Fruit fly (Drosophila melanogaster): ENCODE data around the gene Bulli.

The Bulli gene

dm6 chr3L:6462199-6462598, 26.3 kb upstream of the Bulli start:
- no peak for TF ChIP-seq CG17361 (GFP tag; IDR thresholded peaks at IDR 0.05)
- TF ChIP-seq Six4 (GFP tag; optimal IDR thresholded peaks at IDR 0.05): no peak
- TF ChIP-seq CG17359 (tag; optimal IDR thresholded peaks at IDR 0.05): no peak
- TF ChIP-seq Chrac-16 (GFP tag; optimal IDR thresholded peaks at IDR 0.05): no peak
- no peak for TF ChIP-seq corto (GFP tag; optimal IDR thresholded peaks at IDR 0.05)
- TF ChIP-seq Dek (tag; optimal IDR thresholded peaks at IDR 0.05): no peak
- TF ChIP-seq CG15479 (GFP tag; optimal IDR thresholded peaks at IDR 0.05): no peak
- TF ChIP-seq Dad (GFP tag; optimal IDR thresholded peaks at IDR 0.05): no peak
- TF ChIP-seq her (GFP tag; optimal IDR thresholded peaks at IDR 0.05): no peak
- TF ChIP-seq otp (GFP tag; IDR thresholded peaks at IDR 0.05): no peak
- TF ChIP-seq Xbp1 (GFP tag; optimal IDR thresholded peaks at IDR 0.05): no peak
- TF ChIP-seq Bteb2 (GFP tag; optimal IDR thresholded peaks at IDR 0.05): no peak
- no peak for TF ChIP-seq CG9797 (GFP tag; optimal IDR thresholded peaks at IDR 0.05)
- no peak for TF ChIP-seq Bgb (GFP tag; IDR thresholded peaks at IDR 0.05; ENCODE audit: partially characterized antibody)

DNA sequence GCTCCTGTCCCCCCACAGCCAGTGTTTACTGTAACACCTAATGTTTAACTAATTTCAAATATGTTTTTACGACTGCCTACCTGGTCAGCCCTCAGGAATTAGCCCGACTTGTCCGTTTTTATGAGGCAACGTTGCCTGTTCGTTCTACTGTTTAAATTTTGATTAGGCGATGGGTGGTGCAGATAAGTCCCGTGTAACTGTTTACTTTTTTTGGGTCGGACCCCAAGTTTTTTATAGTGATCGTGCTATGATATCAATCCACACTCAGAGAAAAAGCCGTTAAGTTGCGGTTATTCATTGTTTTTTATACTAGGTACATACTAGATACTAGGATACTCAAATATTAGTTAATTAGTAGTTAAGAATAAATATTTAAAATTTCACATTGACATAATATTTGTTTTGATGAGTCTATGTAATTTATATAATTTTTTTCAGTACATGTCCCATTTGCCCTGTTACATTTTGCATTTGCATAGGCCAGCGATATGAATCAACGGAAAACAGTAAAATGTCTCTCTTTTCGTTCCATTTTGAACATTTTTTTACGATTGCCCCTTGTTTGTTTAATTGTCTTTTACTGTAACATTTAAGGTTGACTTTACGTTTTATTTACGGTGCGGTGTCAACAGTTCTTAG, 20.7 kb upstream of the Bulli start:
- TF ChIP-seq Dad (GFP tag; optimal IDR thresholded peaks at IDR 0.05) (no peak), Sry-β (GFP tag; optimal IDR thresholded peaks at IDR 0.05) (no peak), schlank (tag; optimal IDR thresholded peaks at IDR 0.05) (no peak), CG7271 (tag; optimal IDR thresholded peaks at IDR 0.05) (peak; percentile 34), CG6813 (GFP tag; optimal IDR thresholded peaks at IDR 0.05) (peak; percentile 32), slbo (GFP tag; IDR thresholded peaks at IDR 0.05) (peak; percentile 47; the same call in 1 of the 2 replicates), Sox100B (GFP tag; optimal IDR thresholded peaks at IDR 0.05) (peak; percentile 69), Bgb (GFP tag; IDR thresholded peaks at IDR 0.05; ENCODE audit: partially characterized antibody) (no peak), ro (GFP tag; IDR thresholded peaks at IDR 0.05) (no peak; the same call in 1 of the 2 replicates), shn (GFP tag; optimal IDR thresholded peaks at IDR 0.05) (no peak), CG9609 (GFP tag; optimal IDR thresholded peaks at IDR 0.05) (no peak), CG18599 (GFP tag; optimal IDR thresholded peaks at IDR 0.05) (peak; percentile 52), Taf1 (GFP tag; IDR thresholded peaks at IDR 0.05) (no peak), CG3726 (GFP tag; IDR thresholded peaks at IDR 0.05) (peak; percentile 57; the same call in 1 of the 3 replicates), CG14667 (GFP tag; IDR thresholded peaks at IDR 0.05) (peak; percentile 56), Dref (GFP tag; IDR thresholded peaks at IDR 0.05) (no peak), BEAF-32 (GFP tag; optimal IDR thresholded peaks at IDR 0.05) (no peak), CG5245 (GFP tag; optimal IDR thresholded peaks at IDR 0.05) (peak; percentile 27), bigmax (GFP tag; optimal IDR thresholded peaks at IDR 0.05) (no peak), dan (GFP tag; IDR thresholded peaks at IDR 0.05) (no peak; the same call in 1 of the 2 replicates), CG8944 (GFP tag; optimal IDR thresholded peaks at IDR 0.05) (no peak), Usf (GFP tag; optimal IDR thresholded peaks at IDR 0.05) (no peak), D (optimal IDR thresholded peaks at IDR 0.05) (no peak), D (GFP tag; optimal IDR thresholded peaks at IDR 0.05) (peak; percentile 57), salm (tag; optimal IDR thresholded peaks at IDR 0.05) (peak; percentile 73), CG7357 (GFP tag; IDR thresholded peaks at IDR 0.05) (no peak), zf30C (GFP tag; optimal IDR thresholded peaks at IDR 0.05) (peak; percentile 78), Nf-YB (GFP tag; optimal IDR thresholded peaks at IDR 0.05) (peak; percentile 73), CG11247 (GFP tag; IDR thresholded peaks at IDR 0.05) (no peak), hkb (optimal IDR thresholded peaks at IDR 0.05) (no peak), hkb (GFP tag; IDR thresholded peaks at IDR 0.05) (peak; percentile 68), CG4404 (GFP tag; IDR thresholded peaks at IDR 0.05) (no peak; the same call in 1 of the 2 replicates), chinmo (GFP tag; IDR thresholded peaks at IDR 0.05; ENCODE audit: partially characterized antibody) (no peak), CG11560 (tag; IDR thresholded peaks at IDR 0.05) (0 out of 3 replicates have a peak, but pooled peaks have one; percentile 34), CG1832 (GFP tag; optimal IDR thresholded peaks at IDR 0.05) (no peak), unc-4 (GFP tag; IDR thresholded peaks at IDR 0.05; ENCODE audit: partially characterized antibody) (no peak), CG8359 (GFP tag; optimal IDR thresholded peaks at IDR 0.05; ENCODE audit: borderline replicate concordance) (peak; percentile 51)

Measured in whole organism, embryonic.